Fruit fly (Drosophila melanogaster): Measurements from ENCODE around the gene ema.

The ema gene

DNA sequence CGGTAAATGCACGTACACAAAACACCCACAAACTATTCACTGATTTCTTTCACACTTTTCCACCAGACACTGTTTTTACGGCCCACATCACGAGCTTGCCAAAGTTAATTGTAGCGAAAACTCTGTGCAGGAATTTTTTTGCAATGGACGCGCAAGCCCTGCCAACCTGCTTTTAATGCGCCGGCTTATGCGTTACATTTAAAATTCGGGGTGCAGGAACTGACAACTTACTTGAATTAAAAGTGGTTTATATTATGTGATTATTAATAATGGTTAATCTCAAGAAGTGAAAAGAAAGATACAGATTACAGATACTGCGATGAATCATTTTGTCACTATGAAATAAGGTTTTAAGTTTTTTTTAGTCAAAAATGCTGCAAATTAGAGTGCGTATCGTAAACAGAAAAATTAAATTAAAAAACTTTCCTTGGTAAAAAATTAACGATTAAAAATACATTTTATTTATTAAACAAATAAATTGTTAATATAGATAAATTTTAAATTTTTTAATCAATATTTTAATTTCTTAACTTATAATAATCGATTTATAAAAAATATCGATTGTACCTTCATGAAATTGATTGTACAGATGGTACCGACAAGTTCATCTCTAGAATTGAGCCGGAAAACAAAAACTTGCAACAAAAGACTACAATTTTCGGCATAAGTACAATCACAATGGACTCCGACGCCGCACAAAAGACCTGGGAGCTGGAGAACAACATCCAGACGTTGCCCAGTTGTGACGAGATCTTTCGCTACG lies 28.2 kb upstream of the ema start, which contains the start of the genes CG42232 and CSN5 (continued):
- peak; percentile 79 for TF ChIP-seq CoRest (tag; optimal IDR thresholded peaks at IDR 0.05)
- no peak for TF ChIP-seq crol (GFP tag; IDR thresholded peaks at IDR 0.05)
- TF ChIP-seq CG34376 (GFP tag; optimal IDR thresholded peaks at IDR 0.05) = no peak
- no peak for TF ChIP-seq Trl (optimal IDR thresholded peaks at IDR 0.05)
- TF ChIP-seq Trl (GFP tag; optimal IDR thresholded peaks at IDR 0.05) = peak; percentile 40
- no peak for TF ChIP-seq Hmx (GFP tag; optimal IDR thresholded peaks at IDR 0.05)
- no peak for TF ChIP-seq CG2889 (GFP tag; IDR thresholded peaks at IDR 0.05)
- peak; percentile 99 for TF ChIP-seq trem (tag; optimal IDR thresholded peaks at IDR 0.05)
- no peak for TF ChIP-seq MTF-1 (GFP tag; optimal IDR thresholded peaks at IDR 0.05; ENCODE audit: borderline replicate concordance)
- TF ChIP-seq tll (GFP tag; optimal IDR thresholded peaks at IDR 0.05) = peak in 1 of 2 experiments; percentile 28
- peak; percentile 67 for TF ChIP-seq az2 (GFP tag; optimal IDR thresholded peaks at IDR 0.05)
- TF ChIP-seq maf-S (GFP tag; optimal IDR thresholded peaks at IDR 0.05) = peak; percentile 37
- TF ChIP-seq CG17361 (GFP tag; IDR thresholded peaks at IDR 0.05) = no peak; the same call in 2 of the 3 replicates
- no peak for TF ChIP-seq CG3407 (GFP tag; optimal IDR thresholded peaks at IDR 0.05)
- no peak for TF ChIP-seq CG7987 (GFP tag; optimal IDR thresholded peaks at IDR 0.05)
- peak; percentile 60 for TF ChIP-seq CG15696 (tag; optimal IDR thresholded peaks at IDR 0.05)
- peak; percentile 59 for TF ChIP-seq CG6689 (GFP tag; IDR thresholded peaks at IDR 0.05)
- no peak for TF ChIP-seq Optix (GFP tag; IDR thresholded peaks at IDR 0.05)
- no peak for TF ChIP-seq CG3726 (GFP tag; IDR thresholded peaks at IDR 0.05)
- TF ChIP-seq sim (GFP tag; IDR thresholded peaks at IDR 0.05) = no peak
- TF ChIP-seq HmgZ (tag; optimal IDR thresholded peaks at IDR 0.05) = peak; percentile 25
- peak; percentile 66 for TF ChIP-seq Sry-δ (GFP tag; optimal IDR thresholded peaks at IDR 0.05)
- no peak for TF ChIP-seq CG15011 (GFP tag; optimal IDR thresholded peaks at IDR 0.05)
- no peak for TF ChIP-seq CG31441 (GFP tag; IDR thresholded peaks at IDR 0.05)
- TF ChIP-seq ftz-f1 (GFP tag; optimal IDR thresholded peaks at IDR 0.05) = no peak
- TF ChIP-seq CG3847 (GFP tag; IDR thresholded peaks at IDR 0.05) = peak; percentile 69
- peak; percentile 78 for TF ChIP-seq Xbp1 (GFP tag; optimal IDR thresholded peaks at IDR 0.05)
- peak; percentile 4 for TF ChIP-seq cato (GFP tag; optimal IDR thresholded peaks at IDR 0.05; ENCODE audit: borderline replicate concordance)
- peak; percentile 52 for TF ChIP-seq pum (GFP tag; optimal IDR thresholded peaks at IDR 0.05)
- TF ChIP-seq CG13894 (tag; optimal IDR thresholded peaks at IDR 0.05) = no peak
- TF ChIP-seq sug (tag; optimal IDR thresholded peaks at IDR 0.05) = no peak
- no peak for TF ChIP-seq pfk (GFP tag; optimal IDR thresholded peaks at IDR 0.05)
- peak; percentile 68 for TF ChIP-seq CG9727 (GFP tag; optimal IDR thresholded peaks at IDR 0.05)
- TF ChIP-seq CG6813 (GFP tag; optimal IDR thresholded peaks at IDR 0.05) = no peak
- TF ChIP-seq Dip3 (GFP tag; optimal IDR thresholded peaks at IDR 0.05) = no peak
- no peak for TF ChIP-seq ATbp (GFP tag; optimal IDR thresholded peaks at IDR 0.05)
- TF ChIP-seq CG12155 (GFP tag; optimal IDR thresholded peaks at IDR 0.05) = peak; percentile 55
- no peak for TF ChIP-seq Dip2 (GFP tag; IDR thresholded peaks at IDR 0.05)
- TF ChIP-seq Stat92E (GFP tag; optimal IDR thresholded peaks at IDR 0.05) = no peak
- TF ChIP-seq CG2202 (tag; optimal IDR thresholded peaks at IDR 0.05) = no peak
- TF ChIP-seq CG8290 (GFP tag; optimal IDR thresholded peaks at IDR 0.05) = no peak
- TF ChIP-seq CG8290 (tag; optimal IDR thresholded peaks at IDR 0.05) = no peak
- TF ChIP-seq Atf-2 (GFP tag; optimal IDR thresholded peaks at IDR 0.05) = peak; percentile 22
- no peak for TF ChIP-seq Elba2 (GFP tag; optimal IDR thresholded peaks at IDR 0.05)
- peak; percentile 55; the same call in 1 of the 2 replicates for TF ChIP-seq CG14014 (GFP tag; IDR thresholded peaks at IDR 0.05)
- TF ChIP-seq CG17186 (GFP tag; optimal IDR thresholded peaks at IDR 0.05) = peak; percentile 58
- no peak for TF ChIP-seq Jarid2 (GFP tag; optimal IDR thresholded peaks at IDR 0.05)
- TF ChIP-seq CG10959 (GFP tag; IDR thresholded peaks at IDR 0.05) = no peak
- no peak for TF ChIP-seq hb (GFP tag; IDR thresholded peaks at IDR 0.05; ENCODE audit: partially characterized antibody)
- no peak for TF ChIP-seq exex (tag; optimal IDR thresholded peaks at IDR 0.05)
